Fruit fly (Drosophila melanogaster) whole organism, embryonic: ENCODE results near the gene wrm2.

Experiments used
- ATbp ChIP-seq: fragments of 200-800 bp; sonication (Bioruptor generic); optimal IDR thresholded peaks from 2 replicates; lab custom pipeline; 2017; ENCODE audit warnings: missing biosample characterization, mild to moderate bottlenecking, missing genetic modification characterization, missing genetic modification reagents
- CG10147 ChIP-seq: fragments of 200-800 bp; sonication (Bioruptor generic); optimal IDR thresholded peaks from 2 replicates; lab custom pipeline; 2019; ENCODE audit warnings: missing biosample characterization, mild to moderate bottlenecking, missing genetic modification characterization, moderate library complexity
- CG1024 ChIP-seq: fragments of 200-800 bp; sonication (Bioruptor generic); IDR thresholded peaks from 2 replicates; pipeline ENCODE4 v1.3.6; 2022; ENCODE audit warnings: missing biosample characterization, missing genetic modification characterization
- CG12744 ChIP-seq: fragments of 200-800 bp; sonication (Bioruptor generic); optimal IDR thresholded peaks from 2 replicates; lab custom pipeline; 2016; ENCODE audit warnings: missing biosample characterization, missing genetic modification characterization
- CG13123 ChIP-seq: fragments of 200-800 bp; sonication (Bioruptor generic); optimal IDR thresholded peaks from 2 replicates; lab custom pipeline; 2016; ENCODE audit warnings: missing biosample characterization, missing genetic modification characterization
- CG13624 ChIP-seq: fragments of 200-800 bp; sonication (Bioruptor generic); optimal IDR thresholded peaks from 2 replicates; lab custom pipeline; 2016; ENCODE audit warnings: missing biosample characterization, missing genetic modification characterization
- CG1603 ChIP-seq: fragments of 200-800 bp; sonication (Bioruptor generic); optimal IDR thresholded peaks from 2 replicates; lab custom pipeline; 2019; ENCODE audit warnings: missing biosample characterization, mild to moderate bottlenecking, missing genetic modification characterization, moderate library complexity
- CG2678 ChIP-seq: fragments of 200-800 bp; sonication (Bioruptor generic); optimal IDR thresholded peaks from 3 replicates; lab custom pipeline; 2019; ENCODE audit warnings: missing biosample characterization, mild to moderate bottlenecking, missing genetic modification characterization, moderate library complexity
- CG2712 ChIP-seq: fragments of 200-800 bp; optimal IDR thresholded peaks from 3 replicates; lab custom pipeline; 2019; ENCODE audit warnings: missing biosample characterization, mild to moderate bottlenecking, missing genetic modification characterization, moderate library complexity
- CG2875 ChIP-seq: fragments of 200-800 bp; sonication (Bioruptor generic); optimal IDR thresholded peaks from 2 replicates; lab custom pipeline; 2017; ENCODE audit warnings: missing biosample characterization, mild to moderate bottlenecking, missing genetic modification characterization, missing genetic modification reagents
- CG3847 ChIP-seq: fragments of 200-800 bp; sonication (Bioruptor generic); IDR thresholded peaks from 2 replicates; pipeline ENCODE4 v1.3.6; 2022; ENCODE audit warnings: missing biosample characterization, missing genetic modification characterization
- CG6791 ChIP-seq: fragments of 200-800 bp; sonication (Bioruptor generic); IDR thresholded peaks from 3 replicates; pipeline ENCODE4 v1.3.6; 2022; ENCODE audit warnings: missing biosample characterization, missing genetic modification characterization; ENCODE audit not compliant: partially characterized antibody
- CG7271 ChIP-seq: fragments of 200-800 bp; sonication (Bioruptor generic); optimal IDR thresholded peaks from 2 replicates; lab custom pipeline; 2018; ENCODE audit warnings: missing biosample characterization, mild to moderate bottlenecking, missing genetic modification characterization, moderate library complexity
- CG7372 ChIP-seq: fragments of 200-800 bp; sonication (Bioruptor generic); IDR thresholded peaks from 2 replicates; pipeline ENCODE4 v1.3.6; 2022; ENCODE audit warnings: missing biosample characterization, missing genetic modification characterization
- CG7556 ChIP-seq: fragments of 200-800 bp; sonication (Bioruptor generic); optimal IDR thresholded peaks from 2 replicates; lab custom pipeline; 2017; ENCODE audit warnings: missing biosample characterization, mild to moderate bottlenecking, missing genetic modification characterization
- CG7786 ChIP-seq: fragments of 200-800 bp; sonication (Bioruptor generic); optimal IDR thresholded peaks from 2 replicates; lab custom pipeline; 2016; ENCODE audit warnings: missing biosample characterization, missing genetic modification characterization
- CG8359 ChIP-seq: fragments of 200-800 bp; sonication (Bioruptor generic); optimal IDR thresholded peaks from 2 replicates; lab custom pipeline; 2017; ENCODE audit warnings: missing biosample characterization, mild to moderate bottlenecking, missing genetic modification characterization, borderline replicate concordance
- CG9215 ChIP-seq: fragments of 200-800 bp; sonication (Bioruptor generic); IDR thresholded peaks from 2 replicates; pipeline ENCODE4 v1.3.6; 2022; ENCODE audit warnings: missing biosample characterization, missing genetic modification characterization
- Chrac-16 ChIP-seq: fragments of 200-800 bp; sonication (Bioruptor generic); optimal IDR thresholded peaks from 3 replicates; lab custom pipeline; 2016; ENCODE audit warnings: missing biosample characterization, missing genetic modification characterization
- Dp ChIP-seq: fragments of 200-800 bp; sonication (Bioruptor generic); optimal IDR thresholded peaks from 2 replicates; lab custom pipeline; 2018; ENCODE audit warnings: missing biosample characterization, mild to moderate bottlenecking, missing genetic modification characterization, moderate library complexity
- Drgx ChIP-seq: fragments of 200-800 bp; sonication (Bioruptor generic); IDR thresholded peaks from 2 replicates; pipeline ENCODE4 v1.3.6; 2022; ENCODE audit warnings: missing biosample characterization, missing genetic modification characterization
- Ets65A ChIP-seq: fragments of 200-800 bp; sonication (Bioruptor generic); peaks from one replicate; lab custom pipeline; 2016; ENCODE audit warnings: missing biosample characterization, missing genetic modification characterization
- Ets97D ChIP-seq: fragments of 200-800 bp; sonication (Bioruptor generic); optimal IDR thresholded peaks from 3 replicates; lab custom pipeline; 2016; ENCODE audit warnings: missing biosample characterization, missing genetic modification characterization
- HLH4C ChIP-seq: fragments of 200-800 bp; sonication (Bioruptor generic); IDR thresholded peaks from 3 replicates; pipeline ENCODE4 v1.3.6; 2022; ENCODE audit warnings: missing biosample characterization, missing genetic modification characterization; ENCODE audit not compliant: partially characterized antibody
- Hey ChIP-seq: fragments of 200-800 bp; sonication (Bioruptor generic); optimal IDR thresholded peaks from 3 replicates; lab custom pipeline; 2018; ENCODE audit warnings: missing biosample characterization, mild to moderate bottlenecking, missing genetic modification characterization
- Hr78 ChIP-seq, 2 experiments: fragments of 200-800 bp in 1 of 2; fragments of >200 bp in 1 of 2; sonication (Bioruptor generic) in 1 of 2; optimal IDR thresholded peaks; 2 replicates each; lab custom pipeline; 2017 to 2019; ENCODE audit warnings: missing biosample characterization in 2 of 2, missing genetic modification characterization in 2 of 2, mild to moderate bottlenecking in 1 of 2, moderate library complexity in 1 of 2
- NC2α ChIP-seq: fragments of 200-800 bp; sonication (Bioruptor generic); optimal IDR thresholded peaks from 2 replicates; lab custom pipeline; 2016; ENCODE audit warnings: missing biosample characterization, missing genetic modification characterization
- NC2β ChIP-seq: fragments of 200-800 bp; sonication (Bioruptor generic); optimal IDR thresholded peaks from 2 replicates; lab custom pipeline; 2016; ENCODE audit warnings: missing biosample characterization, missing genetic modification characterization
- Trl ChIP-seq, 3 experiments: fragments of >200 bp in 2 of 3; fragments of 200-800 bp in 1 of 3; sonication (Bioruptor generic) in 1 of 3; optimal IDR thresholded peaks; 2 replicates in 1 of 3; 3 replicates in 2 of 3; lab custom pipeline; 2016 to 2017; ENCODE audit warnings: missing biosample characterization in 1 of 3, missing genetic modification characterization in 1 of 3
- ac ChIP-seq: fragments of 200-800 bp; sonication (Bioruptor generic); optimal IDR thresholded peaks from 3 replicates; lab custom pipeline; 2017; ENCODE audit warnings: missing biosample characterization, mild to moderate bottlenecking, missing genetic modification characterization
- bab2 ChIP-seq: fragments of 200-800 bp; sonication (Bioruptor generic); optimal IDR thresholded peaks from 2 replicates; lab custom pipeline; 2016; ENCODE audit warnings: missing biosample characterization, missing genetic modification characterization
- bowl ChIP-seq: fragments of 200-800 bp; sonication (Bioruptor generic); IDR thresholded peaks from 2 replicates; pipeline ENCODE4 v1.3.6; 2022; ENCODE audit warnings: missing biosample characterization, missing genetic modification characterization
- cato ChIP-seq: fragments of 200-800 bp; sonication (Bioruptor generic); optimal IDR thresholded peaks from 2 replicates; lab custom pipeline; 2016; ENCODE audit warnings: missing biosample characterization, missing genetic modification characterization, borderline replicate concordance
- crc ChIP-seq: fragments of 200-800 bp; sonication (Bioruptor generic); optimal IDR thresholded peaks from 2 replicates; lab custom pipeline; 2016; ENCODE audit warnings: missing biosample characterization, missing genetic modification characterization
- exex ChIP-seq: fragments of 200-800 bp; sonication (Bioruptor generic); optimal IDR thresholded peaks from 4 replicates; lab custom pipeline; 2018; ENCODE audit warnings: missing biosample characterization, mild to moderate bottlenecking, missing genetic modification characterization, moderate library complexity
- gcm2 ChIP-seq: fragments of 200-800 bp; sonication (Bioruptor generic); optimal IDR thresholded peaks from 2 replicates; lab custom pipeline; 2016; ENCODE audit warnings: missing biosample characterization, missing genetic modification characterization
- gfzf ChIP-seq: fragments of 200-800 bp; sonication (Bioruptor generic); optimal IDR thresholded peaks from 2 replicates; lab custom pipeline; 2016; ENCODE audit warnings: missing biosample characterization, mild to moderate bottlenecking, missing genetic modification characterization, moderate library complexity
- hth ChIP-seq: fragments of >200 bp; optimal IDR thresholded peaks from 2 replicates; lab custom pipeline; 2017; ENCODE audit warnings: inconsistent platforms
- knrl ChIP-seq: fragments of 200-800 bp; sonication (Bioruptor generic); IDR thresholded peaks from 3 replicates; pipeline ENCODE4 v1.3.6; 2022; ENCODE audit warnings: missing biosample characterization, missing genetic modification characterization; ENCODE audit not compliant: partially characterized antibody
- mirr ChIP-seq: fragments of 200-800 bp; sonication (Bioruptor generic); optimal IDR thresholded peaks from 3 replicates; lab custom pipeline; 2018; ENCODE audit warnings: missing biosample characterization, mild to moderate bottlenecking, missing genetic modification characterization
- nerfin-1 ChIP-seq: fragments of 200-800 bp; sonication (Bioruptor generic); optimal IDR thresholded peaks from 3 replicates; lab custom pipeline; 2019; ENCODE audit warnings: missing biosample characterization, mild to moderate bottlenecking, missing genetic modification characterization, moderate library complexity
- nerfin-2 ChIP-seq: fragments of 200-800 bp; sonication (Bioruptor generic); IDR thresholded peaks from 2 replicates; pipeline ENCODE4 v1.3.6; 2022; ENCODE audit warnings: missing biosample characterization, missing genetic modification characterization; ENCODE audit not compliant: partially characterized antibody
- p53 ChIP-seq: fragments of 200-800 bp; sonication (Bioruptor generic); optimal IDR thresholded peaks from 2 replicates; lab custom pipeline; 2016; ENCODE audit warnings: missing biosample characterization, missing genetic modification characterization
- sc ChIP-seq, 3 experiments: fragments of >200 bp in 2 of 3; fragments of 200-800 bp in 1 of 3; sonication (Bioruptor generic) in 1 of 3; optimal IDR thresholded peaks; 2 replicates in 2 of 3; 3 replicates in 1 of 3; lab custom pipeline; 2017; ENCODE audit warnings: mild to moderate bottlenecking in 1 of 3, missing biosample characterization in 1 of 3, missing genetic modification characterization in 1 of 3, missing genetic modification reagents in 1 of 3
- slbo ChIP-seq: fragments of 200-800 bp; sonication (Bioruptor generic); IDR thresholded peaks from 2 replicates; pipeline ENCODE4 v1.3.6; 2022; ENCODE audit warnings: missing biosample characterization, missing genetic modification characterization
- slp2 ChIP-seq: fragments of 200-800 bp; sonication (Bioruptor generic); optimal IDR thresholded peaks from 2 replicates; lab custom pipeline; 2016; ENCODE audit warnings: missing biosample characterization, missing genetic modification characterization
- tin ChIP-seq: fragments of 200-800 bp; sonication (Bioruptor generic); optimal IDR thresholded peaks from 3 replicates; lab custom pipeline; 2016; ENCODE audit warnings: missing biosample characterization, missing genetic modification characterization
- z ChIP-seq: fragments of 200-800 bp; sonication (Bioruptor generic); IDR thresholded peaks from 3 replicates; pipeline ENCODE4 v1.3.6; 2022; ENCODE audit warnings: missing biosample characterization, missing genetic modification characterization

wrm2 gene

dm6 chr3L:7328567-7329253 lies 6.3 kb downstream of the wrm2 start, which contains the start of the genes mrva, CG42307 and mus312 (continued):
- TF ChIP-seq CG13624 (peak; percentile 89), bowl (GFP tag; lab: Robert Waterston, UW) (no peak), ATbp (GFP tag; lab: Kevin White, UChicago) (no peak), CG13123 (GFP tag; lab: Kevin White, UChicago) (peak; percentile 74), CG3847 (GFP tag; lab: Robert Waterston, UW) (peak; percentile 93), Trl (optimal IDR thresholded peaks at IDR 0.05; lab: Kevin White, UChicago) (no peak), Trl (GFP tag; optimal IDR thresholded peaks at IDR 0.05; lab: Kevin White, UChicago) (peak; percentile 42), CG9215 (GFP tag; lab: Robert Waterston, UW) (peak; percentile 74), CG12744 (GFP tag; lab: Kevin White, UChicago) (peak; percentile 8), CG10147 (GFP tag; lab: Kevin White, UChicago) (peak; percentile 91), Chrac-16 (GFP tag; lab: Kevin White, UChicago) (peak; percentile 78), gcm2 (GFP tag; lab: Kevin White, UChicago) (no peak), HLH4C (GFP tag; lab: Robert Waterston, UW) (peak; percentile 32; the same call in 1 of the 3 replicates), slbo (GFP tag; lab: Robert Waterston, UW) (peak; percentile 91), mirr (GFP tag; lab: Kevin White, UChicago) (peak; percentile 65), hth (no peak), Ets97D (peak; percentile 52), knrl (0 out of 3 replicates have a peak, but pooled peaks have one; percentile 21), CG7372 (GFP tag; lab: Robert Waterston, UW) (peak; percentile 72), CG2712 (tag; lab: Kevin White, UChicago) (peak; percentile 95), CG2875 (peak; percentile 52), gfzf (no peak), CG1024 (GFP tag; lab: Robert Waterston, UW) (no peak), Dp (GFP tag; lab: Kevin White, UChicago) (peak; percentile 19), NC2β (no peak), CG7786 (GFP tag; lab: Kevin White, UChicago) (no peak), CG2678 (tag; lab: Kevin White, UChicago) (no peak), nerfin-1 (tag; lab: Kevin White, UChicago) (peak; percentile 81), ac (peak; percentile 52), bab2 (peak; percentile 41), Hey (tag; lab: Kevin White, UChicago) (no peak), CG7556 (GFP tag; lab: Kevin White, UChicago) (peak; percentile 89), Drgx (GFP tag; lab: Robert Waterston, UW) (peak; percentile 78), slp2 (GFP tag; lab: Kevin White, UChicago) (peak; percentile 38), CG8359 (peak; percentile 62), Hr78 (GFP tag; optimal IDR thresholded peaks at IDR 0.05; lab: Kevin White, UChicago) (peak in 1 of 2 experiments; percentile 55), p53 (GFP tag; lab: Kevin White, UChicago) (no peak), Ets65A (GFP tag; lab: Kevin White, UChicago) (peak; percentile 62), crc (GFP tag; lab: Kevin White, UChicago) (no peak), NC2α (GFP tag; lab: Kevin White, UChicago) (no peak), CG1603 (tag; lab: Kevin White, UChicago) (no peak), z (GFP tag; lab: Robert Waterston, UW) (no peak), cato (GFP tag; lab: Kevin White, UChicago) (peak; percentile 59), CG7271 (tag; lab: Kevin White, UChicago) (peak; percentile 41), tin (GFP tag; lab: Kevin White, UChicago) (peak; percentile 82), CG6791 (0 out of 3 replicates have a peak, but pooled peaks have one; percentile 55), nerfin-2 (GFP tag; lab: Robert Waterston, UW) (no peak), sc (optimal IDR thresholded peaks at IDR 0.05; lab: Kevin White, UChicago) (no peak), sc (GFP tag; optimal IDR thresholded peaks at IDR 0.05; lab: Kevin White, UChicago) (no peak), exex (tag; lab: Kevin White, UChicago) (peak; percentile 93)
